Worm (Caenorhabditis elegans) whole organism, late embryonic: ENCODE measurements around the gene chd-3.

Experiments
- C38D4.7 ChIP-seq: fragments of 200-800 bp; sonication (Bioruptor generic); optimal IDR thresholded peaks from 2 replicates; lab custom pipeline; 2018; ENCODE audit warnings: mild to moderate bottlenecking, missing genetic modification characterization, moderate library complexity, missing compliant biosample characterization
- K09A11.1 ChIP-seq: sonication (generic microtip); optimal IDR thresholded peaks from 2 replicates; lab custom pipeline; 2017; ENCODE audit warnings: antibody characterized with exemption, mild to moderate bottlenecking, missing genetic modification characterization, missing compliant biosample characterization; ENCODE audit not compliant: insufficient read depth
- T23F11.4 ChIP-seq: fragments of 200-800 bp; sonication (Bioruptor generic); optimal IDR thresholded peaks from 2 replicates; lab custom pipeline; 2018; ENCODE audit warnings: mild to moderate bottlenecking, missing genetic modification characterization, missing compliant biosample characterization
- ceh-14 ChIP-seq: sonication (generic microtip); optimal IDR thresholded peaks from 2 replicates; lab custom pipeline; 2016; ENCODE audit warnings: missing genotype, missing genetic modification characterization, missing compliant biosample characterization
- ceh-2 ChIP-seq: sonication (generic microtip); optimal IDR thresholded peaks from 2 replicates; lab custom pipeline; 2016; ENCODE audit warnings: missing genotype, missing genetic modification characterization, missing compliant biosample characterization
- ceh-24 ChIP-seq: sonication (generic microtip); optimal IDR thresholded peaks from 2 replicates; lab custom pipeline; 2016; ENCODE audit warnings: mild to moderate bottlenecking, missing genetic modification characterization, missing compliant biosample characterization
- ceh-31 ChIP-seq: sonication (generic microtip); optimal IDR thresholded peaks from 2 replicates; lab custom pipeline; 2016; ENCODE audit warnings: missing genetic modification characterization, missing compliant biosample characterization
- ceh-48 ChIP-seq: sonication (generic microtip); optimal IDR thresholded peaks from 2 replicates; lab custom pipeline; 2016; ENCODE audit warnings: missing genetic modification characterization, inconsistent platforms, missing compliant biosample characterization
- ceh-6 ChIP-seq: fragments of 200-800 bp; sonication (Bioruptor generic); optimal IDR thresholded peaks from 2 replicates; lab custom pipeline; 2018; ENCODE audit warnings: mild to moderate bottlenecking, missing genetic modification characterization, missing compliant biosample characterization
- dmd-4 ChIP-seq: sonication (generic microtip); optimal IDR thresholded peaks from 2 replicates; lab custom pipeline; 2016; ENCODE audit warnings: borderline replicate concordance, missing genetic modification characterization, missing compliant biosample characterization
- dve-1 ChIP-seq: sonication (generic microtip); optimal IDR thresholded peaks from 2 replicates; lab custom pipeline; 2017; ENCODE audit warnings: antibody characterized with exemption, mild to moderate bottlenecking, missing genetic modification characterization, missing compliant biosample characterization
- elt-2 ChIP-seq: sonication (generic microtip); optimal IDR thresholded peaks from 2 replicates; lab custom pipeline; 2016; ENCODE audit warnings: missing genetic modification reagents, missing genetic modification characterization, missing compliant biosample characterization
- elt-4 ChIP-seq: sonication (generic microtip); optimal IDR thresholded peaks from 2 replicates; lab custom pipeline; 2016; ENCODE audit warnings: missing genetic modification characterization, missing compliant biosample characterization
- fax-1 ChIP-seq: sonication (generic microtip); optimal IDR thresholded peaks from 2 replicates; lab custom pipeline; 2016; ENCODE audit warnings: missing genotype, missing genetic modification characterization, missing compliant biosample characterization
- fkh-10 ChIP-seq: fragments of 150-350 bp; optimal IDR thresholded peaks from 2 replicates; lab custom pipeline; 2014; ENCODE audit warnings: missing biosample characterization, missing genetic modification reagents, missing genetic modification characterization
- fkh-6 ChIP-seq: sonication (generic microtip); optimal IDR thresholded peaks from 2 replicates; lab custom pipeline; 2016; ENCODE audit warnings: missing genetic modification characterization, missing compliant biosample characterization
- gmeb-2 ChIP-seq: sonication (generic microtip); optimal IDR thresholded peaks from 2 replicates; lab custom pipeline; 2016; ENCODE audit warnings: missing genetic modification characterization, inconsistent platforms, missing compliant biosample characterization
- hlh-13 ChIP-seq: fragments of 200-800 bp; sonication (Bioruptor generic); optimal IDR thresholded peaks from 2 replicates; lab custom pipeline; 2018; ENCODE audit warnings: mild to moderate bottlenecking, missing genetic modification characterization, missing compliant biosample characterization
- hlh-6 ChIP-seq: sonication (generic microtip); optimal IDR thresholded peaks from 2 replicates; lab custom pipeline; 2016; ENCODE audit warnings: missing genotype, missing genetic modification characterization, missing compliant biosample characterization
- hlh-8 ChIP-seq: sonication (generic microtip); optimal IDR thresholded peaks from 2 replicates; lab custom pipeline; 2016; ENCODE audit warnings: missing genotype, missing genetic modification characterization, missing compliant biosample characterization
- lim-6 ChIP-seq: sonication (generic microtip); optimal IDR thresholded peaks from 2 replicates; lab custom pipeline; 2016; ENCODE audit warnings: missing genetic modification characterization, missing compliant biosample characterization
- lin-11 ChIP-seq: fragments of 200-800 bp; sonication (Bioruptor generic); optimal IDR thresholded peaks from 2 replicates; lab custom pipeline; 2018; ENCODE audit warnings: mild to moderate bottlenecking, missing genetic modification characterization, missing compliant biosample characterization
- mec-3 ChIP-seq: sonication (generic microtip); optimal IDR thresholded peaks from 2 replicates; lab custom pipeline; 2016; ENCODE audit warnings: borderline replicate concordance, missing genetic modification characterization, missing compliant biosample characterization
- nhr-11 ChIP-seq: fragments of 150-350 bp; optimal IDR thresholded peaks from 2 replicates; lab custom pipeline; 2014; ENCODE audit warnings: missing biosample characterization, missing genetic modification characterization
- nhr-232 ChIP-seq: sonication (generic microtip); optimal IDR thresholded peaks from 2 replicates; lab custom pipeline; 2016; ENCODE audit warnings: missing genetic modification characterization, missing compliant biosample characterization
- npax-4 ChIP-seq: sonication (generic microtip); optimal IDR thresholded peaks from 2 replicates; lab custom pipeline; 2016; ENCODE audit warnings: missing genetic modification characterization, missing compliant biosample characterization
- pag-3 ChIP-seq: sonication (generic microtip); optimal IDR thresholded peaks from 2 replicates; lab custom pipeline; 2016; ENCODE audit warnings: missing compliant biosample characterization, missing genetic modification characterization, borderline replicate concordance
- pha-2 ChIP-seq: sonication (generic microtip); optimal IDR thresholded peaks from 2 replicates; lab custom pipeline; 2017; ENCODE audit warnings: mild to moderate bottlenecking, missing genetic modification characterization, missing compliant biosample characterization
- pha-4 ChIP-seq: fragments of 150-350 bp; optimal IDR thresholded peaks from 2 replicates; lab custom pipeline; 2018; ENCODE audit warnings: missing biosample characterization, missing genetic modification reagents, missing genetic modification characterization
- pqm-1 ChIP-seq: sonication (generic microtip); optimal IDR thresholded peaks from 2 replicates; lab custom pipeline; 2016; ENCODE audit warnings: missing genetic modification characterization, missing compliant biosample characterization
- ref-2 ChIP-seq: sonication (generic microtip); optimal IDR thresholded peaks from 2 replicates; lab custom pipeline; 2016; ENCODE audit warnings: missing genetic modification characterization, missing compliant biosample characterization
- rnt-1 ChIP-seq: sonication (generic microtip); optimal IDR thresholded peaks from 2 replicates; lab custom pipeline; 2016; ENCODE audit warnings: missing genetic modification characterization, missing compliant biosample characterization
- sdc-2 ChIP-seq: sonication (generic microtip); optimal IDR thresholded peaks from 2 replicates; lab custom pipeline; 2016; ENCODE audit warnings: missing genotype, missing genetic modification characterization, missing compliant biosample characterization
- sox-2 ChIP-seq: fragments of 200-800 bp; sonication (Bioruptor generic); IDR thresholded peaks from 2 replicates; pipeline ENCODE4 v1.3.6; 2022; ENCODE audit warnings: missing genetic modification reagents, missing genetic modification characterization, missing compliant biosample characterization
- tbx-2 ChIP-seq: sonication (generic microtip); optimal IDR thresholded peaks from 2 replicates; lab custom pipeline; 2016; ENCODE audit warnings: missing genetic modification characterization, missing compliant biosample characterization
- ttx-3 ChIP-seq: sonication (generic microtip); optimal IDR thresholded peaks from 2 replicates; lab custom pipeline; 2016; ENCODE audit warnings: missing genetic modification reagents, missing genetic modification characterization, missing compliant biosample characterization
- unc-42 ChIP-seq: sonication (generic microtip); optimal IDR thresholded peaks from 2 replicates; lab custom pipeline; 2016; ENCODE audit warnings: missing genotype, missing genetic modification characterization, missing compliant biosample characterization
- unc-86 ChIP-seq: sonication (generic microtip); optimal IDR thresholded peaks from 2 replicates; lab custom pipeline; 2016; ENCODE audit warnings: missing genetic modification characterization, missing compliant biosample characterization
- zip-5 ChIP-seq: sonication (generic microtip); optimal IDR thresholded peaks from 2 replicates; lab custom pipeline; 2016; ENCODE audit warnings: missing genetic modification characterization, missing compliant biosample characterization

The chd-3 gene

ce11 chrX:12819512-12819911, 32.9 kb downstream of the chd-3 start:
- TF ChIP-seq C38D4.7 (GFP tag; lab: Kevin White, UChicago), result no peak
- no peak for TF ChIP-seq dmd-4 (tag; lab: Kevin White, UChicago)
- TF ChIP-seq mec-3 (tag; lab: Kevin White, UChicago), result no peak
- no peak for TF ChIP-seq zip-5 (tag; lab: Kevin White, UChicago)
- TF ChIP-seq hlh-13, result no peak
- TF ChIP-seq ceh-2 (tag; lab: Kevin White, UChicago), result no peak
- TF ChIP-seq nhr-232 (tag; lab: Kevin White, UChicago), result no peak
- TF ChIP-seq fkh-6 (tag; lab: Kevin White, UChicago), result no peak
- TF ChIP-seq hlh-8 (tag; lab: Kevin White, UChicago), result no peak
- no peak for TF ChIP-seq ceh-14 (tag; lab: Kevin White, UChicago)
- no peak for TF ChIP-seq K09A11.1 (tag; lab: Kevin White, UChicago)
- TF ChIP-seq fkh-10, result no peak
- no peak for TF ChIP-seq ceh-31 (tag; lab: Kevin White, UChicago)
- no peak for TF ChIP-seq rnt-1 (tag; lab: Kevin White, UChicago)
- TF ChIP-seq fax-1 (tag; lab: Kevin White, UChicago), result no peak
- TF ChIP-seq pqm-1, result no peak
- no peak for TF ChIP-seq unc-42 (tag; lab: Kevin White, UChicago)
- TF ChIP-seq nhr-11 (tag; lab: Kevin White, UChicago), result no peak
- TF ChIP-seq, all 69 proteins: peak for 0

ce11 chrX:12818768-12819167, 33.6 kb downstream of the chd-3 start:
- TF ChIP-seq unc-86 (tag; lab: Kevin White, UChicago), result no peak
- no peak for TF ChIP-seq gmeb-2 (tag; lab: Kevin White, UChicago)
- no peak for TF ChIP-seq ref-2
- no peak for TF ChIP-seq pag-3 (tag; lab: Kevin White, UChicago)
- TF ChIP-seq fkh-10, result no peak
- no peak for TF ChIP-seq zip-5 (tag; lab: Kevin White, UChicago)
- no peak for TF ChIP-seq ceh-48 (tag; lab: Kevin White, UChicago)
- no peak for TF ChIP-seq elt-4 (tag; lab: Kevin White, UChicago)
- TF ChIP-seq ceh-24 (tag; lab: Kevin White, UChicago), result no peak
- TF ChIP-seq pqm-1, result no peak
- TF ChIP-seq sdc-2, result no peak
- TF ChIP-seq lim-6, result no peak
- TF ChIP-seq pha-2 (tag; lab: Kevin White, UChicago), result no peak
- TF ChIP-seq lin-11 (tag; lab: Kevin White, UChicago), result no peak
- TF ChIP-seq hlh-6 (tag; lab: Kevin White, UChicago), result no peak
- TF ChIP-seq tbx-2 (tag; lab: Kevin White, UChicago), result no peak
- no peak for TF ChIP-seq elt-2 (tag; lab: Kevin White, UChicago)
- TF ChIP-seq dve-1 (tag; lab: Kevin White, UChicago), result no peak
- TF ChIP-seq, all 69 proteins: peak for 0

ce11 chrX:12815367-12815766, 37.0 kb downstream of the chd-3 start:
- TF ChIP-seq zip-5 (tag; lab: Kevin White, UChicago), result no peak
- no peak for TF ChIP-seq ttx-3 (tag; lab: Kevin White, UChicago)
- TF ChIP-seq pha-4 (tag; lab: Kevin White, UChicago), result no peak
- no peak for TF ChIP-seq ceh-6 (GFP tag; lab: Kevin White, UChicago)
- no peak for TF ChIP-seq npax-4
- TF ChIP-seq T23F11.4, result no peak
- TF ChIP-seq ref-2, result no peak
- no peak for TF ChIP-seq lim-6
- no peak for TF ChIP-seq sox-2 (GFP tag; lab: Robert Waterston, UW)
- TF ChIP-seq elt-2 (tag; lab: Kevin White, UChicago), result no peak
- no peak for TF ChIP-seq K09A11.1 (tag; lab: Kevin White, UChicago)
